Fruit fly (Drosophila melanogaster) ovary, adult (tissue): Measurements from ENCODE around the gene Zif.

Experiments
- CG17801 ChIP-seq: fragments of 200-800 bp; optimal IDR thresholded peaks from 2 replicates; lab custom pipeline; 2019; ENCODE audit warnings: missing biosample characterization, mild to moderate bottlenecking, missing genetic modification characterization, moderate library complexity; ENCODE audit not compliant: partially characterized antibody

The Zif gene

dm6 chr3R:6462978-6463377 is 6.1 kb downstream of the Zif start:
- TF ChIP-seq CG17801 (GFP tag; lab: Kevin White, UChicago), result no peak

- TF ChIP-seq CG17801 (GFP tag; lab: Kevin White, UChicago), result no peak
Observed at dm6 chr3R:6467646-6468350, 10.9 kb downstream of the Zif start.

dm6 chr3R:6468351-6468685 is 11.4 kb downstream of the Zif start, which contains the start of gene Neurochondrin:
Neurochondrin (plus strand) TSS chr3R:6468437.
- TF ChIP-seq CG17801 (GFP tag; lab: Kevin White, UChicago), result no peak

- no peak for TF ChIP-seq CG17801 (GFP tag; lab: Kevin White, UChicago)
Observed at dm6 chr3R:6474430-6474829, 17.5 kb downstream of the Zif start.

dm6 chr3R:6476429-6476828 is 19.5 kb downstream of the Zif start:
- TF ChIP-seq CG17801 (GFP tag; lab: Kevin White, UChicago), result no peak

- TF ChIP-seq CG17801 (GFP tag; lab: Kevin White, UChicago), result no peak
Observed at dm6 chr3R:6477877-6478361, 21.0 kb downstream of the Zif start, which contains the start of gene CG15186. CG15186 (plus strand) TSS chr3R:6478311.

dm6 chr3R:6481740-6482443 is 25.0 kb downstream of the Zif start:
- no peak for TF ChIP-seq CG17801 (GFP tag; lab: Kevin White, UChicago)

- TF ChIP-seq CG17801 (GFP tag; lab: Kevin White, UChicago), result no peak
Observed at dm6 chr3R:6495938-6496337, 39.0 kb downstream of the Zif start.

dm6 chr3R:6504408-6504807 is 47.5 kb downstream of the Zif start:
- no peak for TF ChIP-seq CG17801 (GFP tag; lab: Kevin White, UChicago)
